Fruit fly (Drosophila melanogaster): Measurements from ENCODE around the gene Cyp4g15.

Cyp4g15 gene

dm6 chrX:11499454-11499853 is 22.6 kb downstream of the Cyp4g15 start:
- TF ChIP-seq CG8478 (optimal IDR thresholded peaks at IDR 0.05) (no peak), CTCF (optimal IDR thresholded peaks at IDR 0.05) (no peak)

- TF ChIP-seq CG8478 (optimal IDR thresholded peaks at IDR 0.05), result no peak
- no peak for TF ChIP-seq CTCF (optimal IDR thresholded peaks at IDR 0.05)
Observed at dm6 chrX:11500284-11500683, 23.4 kb downstream of the Cyp4g15 start.

- TF ChIP-seq CTCF (optimal IDR thresholded peaks at IDR 0.05), result no peak
- TF ChIP-seq CG8478 (optimal IDR thresholded peaks at IDR 0.05), result no peak
Observed at dm6 chrX:11501221-11501961, 24.5 kb downstream of the Cyp4g15 start.

- no peak for TF ChIP-seq CG8478 (optimal IDR thresholded peaks at IDR 0.05)
Observed at dm6 chrX:11503625-11504024, 26.8 kb downstream of the Cyp4g15 start.

- TF ChIP-seq CG8478 (optimal IDR thresholded peaks at IDR 0.05) (no peak), CTCF (optimal IDR thresholded peaks at IDR 0.05) (no peak)
Observed at dm6 chrX:11506210-11506609, 29.4 kb downstream of the Cyp4g15 start.

- TF ChIP-seq CTCF (optimal IDR thresholded peaks at IDR 0.05) (no peak), CG8478 (optimal IDR thresholded peaks at IDR 0.05) (no peak)
Observed at dm6 chrX:11510120-11510771, 33.4 kb downstream of the Cyp4g15 start.

dm6 chrX:11511299-11511698 is 34.4 kb downstream of the Cyp4g15 start:
- TF ChIP-seq CG8478 (optimal IDR thresholded peaks at IDR 0.05) (no peak), CTCF (optimal IDR thresholded peaks at IDR 0.05) (no peak)

dm6 chrX:11511955-11512354 is 35.1 kb downstream of the Cyp4g15 start:
- no peak for TF ChIP-seq CTCF (optimal IDR thresholded peaks at IDR 0.05)
- TF ChIP-seq CG8478 (optimal IDR thresholded peaks at IDR 0.05), result no peak

dm6 chrX:11512868-11513267 is 36.0 kb downstream of the Cyp4g15 start:
- TF ChIP-seq CTCF (optimal IDR thresholded peaks at IDR 0.05) (no peak), CG8478 (optimal IDR thresholded peaks at IDR 0.05) (no peak)

- TF ChIP-seq CTCF (optimal IDR thresholded peaks at IDR 0.05) (no peak), CG8478 (optimal IDR thresholded peaks at IDR 0.05) (no peak)
Observed at dm6 chrX:11515550-11515949, 38.7 kb downstream of the Cyp4g15 start.

- TF ChIP-seq CG8478 (optimal IDR thresholded peaks at IDR 0.05), result no peak
- no peak for TF ChIP-seq CTCF (optimal IDR thresholded peaks at IDR 0.05)
Observed at dm6 chrX:11517295-11517694, 40.4 kb downstream of the Cyp4g15 start.

- TF ChIP-seq CG8478 (optimal IDR thresholded peaks at IDR 0.05), result no peak
- no peak for TF ChIP-seq CTCF (optimal IDR thresholded peaks at IDR 0.05)
Observed at dm6 chrX:11518435-11518834, 41.6 kb downstream of the Cyp4g15 start.

- TF ChIP-seq CG8478 (optimal IDR thresholded peaks at IDR 0.05) (no peak), CTCF (optimal IDR thresholded peaks at IDR 0.05) (no peak)
Observed at dm6 chrX:11520209-11520608, 43.4 kb downstream of the Cyp4g15 start.

- TF ChIP-seq CTCF (optimal IDR thresholded peaks at IDR 0.05), result no peak
- TF ChIP-seq CG8478 (optimal IDR thresholded peaks at IDR 0.05), result no peak
Observed at dm6 chrX:11521561-11522546, 45.0 kb downstream of the Cyp4g15 start.

- no peak for TF ChIP-seq CG8478 (optimal IDR thresholded peaks at IDR 0.05)
- TF ChIP-seq CTCF (optimal IDR thresholded peaks at IDR 0.05), result no peak
Observed at dm6 chrX:11523921-11524320, 47.1 kb downstream of the Cyp4g15 start.
